Worm (Caenorhabditis elegans) whole organism, mixed stage, embryonic: Measurements from ENCODE around the gene mnp-1.
A peak's percentile ranks its signal among the peaks of the same experiment; 100 is the strongest.

Experiments
- blmp-1 ChIP-seq: fragments of 150-350 bp; optimal IDR thresholded peaks from 2 replicates; lab custom pipeline; 2014; ENCODE audit warnings: missing biosample characterization, missing genetic modification characterization
- ceh-43 ChIP-seq: fragments of 200-800 bp; sonication (Bioruptor generic); optimal IDR thresholded peaks from 2 replicates; lab custom pipeline; 2018; ENCODE audit warnings: mild to moderate bottlenecking, missing genetic modification characterization, moderate library complexity, missing compliant biosample characterization
- elt-1 ChIP-seq: sonication (generic microtip); optimal IDR thresholded peaks from 2 replicates; lab custom pipeline; 2017; ENCODE audit warnings: missing genetic modification characterization, mild to moderate bottlenecking, missing compliant biosample characterization, antibody characterized with exemption, moderate library complexity, borderline replicate concordance; ENCODE audit not compliant: insufficient read depth
- elt-3 ChIP-seq: fragments of 150-350 bp; optimal IDR thresholded peaks from 2 replicates; lab custom pipeline; 2014; ENCODE audit warnings: missing biosample characterization, missing genetic modification characterization
- lin-13 ChIP-seq: fragments of 150-350 bp; optimal IDR thresholded peaks from 2 replicates; lab custom pipeline; 2014; ENCODE audit warnings: missing biosample characterization, missing genetic modification characterization
- lsy-2 ChIP-seq: fragments of 150-350 bp; optimal IDR thresholded peaks from 2 replicates; lab custom pipeline; 2014; ENCODE audit warnings: missing biosample characterization, missing genetic modification characterization
- nhr-12 ChIP-seq: fragments of 150-350 bp; optimal IDR thresholded peaks from 2 replicates; lab custom pipeline; 2014; ENCODE audit warnings: missing biosample characterization, missing genetic modification characterization
- nhr-28 ChIP-seq: fragments of 150-350 bp; optimal IDR thresholded peaks from 2 replicates; lab custom pipeline; 2014; ENCODE audit warnings: missing biosample characterization, missing genetic modification characterization
- unc-62 ChIP-seq: fragments of 150-350 bp; optimal IDR thresholded peaks from 2 replicates; lab custom pipeline; 2014; ENCODE audit warnings: missing biosample characterization, missing genetic modification reagents, missing genetic modification characterization

DNA sequence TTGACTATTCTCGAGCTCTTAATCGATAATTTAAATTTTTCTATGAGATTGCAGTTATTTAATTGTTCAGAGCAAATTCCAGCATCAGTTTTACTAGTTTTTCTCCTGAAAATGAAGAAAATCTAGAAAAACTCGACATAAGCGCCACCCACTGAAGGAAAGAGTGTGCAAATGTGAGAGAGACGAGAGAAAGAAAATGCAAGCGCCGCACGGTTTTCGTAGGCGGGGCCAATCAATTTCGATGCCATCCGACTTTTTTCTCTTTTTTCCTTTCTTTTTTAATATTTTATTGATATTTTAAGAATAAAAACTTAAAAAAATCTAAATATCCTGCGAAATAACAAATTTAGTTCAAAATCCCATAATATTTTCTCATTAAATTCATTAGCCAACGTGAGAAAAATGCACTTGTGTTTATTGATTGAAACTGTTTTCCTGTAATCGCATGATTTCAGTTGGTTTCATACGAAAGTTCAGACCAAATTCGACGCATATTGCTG, 23.8 kb upstream of the mnp-1 start, which contains the start of gene cdk-12:
- TF ChIP-seq lsy-2 (peak; percentile 13), nhr-28 (no peak), blmp-1 (tag; lab: Kevin White, UChicago) (no peak), lin-13 (no peak), unc-62 (no peak), elt-3 (tag; lab: Kevin White, UChicago) (no peak), elt-1 (no peak), ceh-43 (GFP tag; lab: Kevin White, UChicago) (no peak), nhr-12 (no peak)
